Worm (Caenorhabditis elegans): ENCODE measurements around the gene T12D8.5.

Gene T12D8.5

DNA sequence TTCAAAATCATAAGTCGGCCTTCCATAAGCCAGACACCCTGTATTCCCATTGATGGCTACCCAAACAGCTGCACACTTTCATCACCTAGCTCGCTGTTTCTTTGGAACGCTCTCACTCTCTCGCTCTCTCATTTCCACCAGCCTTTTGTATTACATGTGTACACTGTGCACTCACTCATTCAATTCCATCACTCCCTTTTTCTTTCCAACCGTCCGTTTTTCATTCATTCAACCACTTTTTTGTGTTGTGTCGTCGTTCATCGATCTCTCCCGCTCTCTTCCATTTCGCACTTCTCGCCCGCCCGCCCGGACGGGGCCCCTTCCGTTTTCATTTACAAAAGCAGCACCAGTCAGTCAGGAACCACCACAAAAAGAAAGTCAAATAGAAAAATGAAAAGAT lies 31.4 kb upstream of the T12D8.5 start (continued):
- TF ChIP-seq hrde-1 (tag; optimal IDR thresholded peaks at IDR 0.05; ENCODE audit: borderline replicate concordance) (no peak), chd-7 (tag; optimal IDR thresholded peaks at IDR 0.05) (no peak), nhr-80 (tag; optimal IDR thresholded peaks at IDR 0.05) (peak; percentile 41), lsy-27 (tag; optimal IDR thresholded peaks at IDR 0.05; ENCODE audit: borderline replicate concordance, insufficient read depth) (no peak)

ce11 chrIII:13656680-13657079 lies 30.1 kb upstream of the T12D8.5 start:
- no peak for TF ChIP-seq madf-6 (GFP tag; IDR thresholded peaks at IDR 0.05)
- TF ChIP-seq Y53G8AR.9 (GFP tag; conservative IDR thresholded peaks at IDR 0.05), result 0 out of 2 replicates have a peak, but pooled peaks have one; percentile 48
- TF ChIP-seq ceh-91 (GFP tag; IDR thresholded peaks at IDR 0.05), result no peak
- TF ChIP-seq nhr-90 (tag; optimal IDR thresholded peaks at IDR 0.05), result no peak
- TF ChIP-seq somi-1 (GFP tag; optimal IDR thresholded peaks at IDR 0.05), result no peak
- no peak for TF ChIP-seq Y67H2A.10 (GFP tag; conservative IDR thresholded peaks at IDR 0.05)
- no peak for TF ChIP-seq F10E7.11 (tag; optimal IDR thresholded peaks at IDR 0.05)
- 0 out of 2 replicates have a peak, but pooled peaks have one; percentile 18 for TF ChIP-seq B0336.3 (GFP tag; IDR thresholded peaks at IDR 0.05)
- TF ChIP-seq repo-1 (tag; optimal IDR thresholded peaks at IDR 0.05), result no peak
- no peak for TF ChIP-seq lin-54 (GFP tag; optimal IDR thresholded peaks at IDR 0.05)
- peak; percentile 67 for TF ChIP-seq him-1 (tag; optimal IDR thresholded peaks at IDR 0.05)
- no peak for TF ChIP-seq zfh-2 (GFP tag; conservative IDR thresholded peaks at IDR 0.05)
- TF ChIP-seq let-607 (tag; optimal IDR thresholded peaks at IDR 0.05), result no peak
- no peak for TF ChIP-seq D2030.7 (GFP tag; IDR thresholded peaks at IDR 0.05)
- TF ChIP-seq lsl-1 (GFP tag; optimal IDR thresholded peaks at IDR 0.05), result no peak
- TF ChIP-seq ZK185.1 (tag; optimal IDR thresholded peaks at IDR 0.05; ENCODE audit: poor library complexity, severe bottlenecking), result no peak
- no peak for TF ChIP-seq F52B5.7 (tag; optimal IDR thresholded peaks at IDR 0.05)
- TF ChIP-seq zim-3 (tag; optimal IDR thresholded peaks at IDR 0.05), result peak; percentile 65
- TF ChIP-seq ceh-27 (GFP tag; optimal IDR thresholded peaks at IDR 0.05), result no peak
- no peak for TF ChIP-seq chd-7 (tag; optimal IDR thresholded peaks at IDR 0.05)
- TF ChIP-seq Y79H2A.3 (GFP tag; conservative IDR thresholded peaks at IDR 0.05), result no peak
- TF ChIP-seq sea-2 (GFP tag; IDR thresholded peaks at IDR 0.05), result no peak
- TF ChIP-seq snpc-1.1 (tag; optimal IDR thresholded peaks at IDR 0.05; ENCODE audit: insufficient read depth), result no peak
- no peak for TF ChIP-seq lin-35 (GFP tag; optimal IDR thresholded peaks at IDR 0.05)
- TF ChIP-seq egrh-3 (GFP tag; IDR thresholded peaks at IDR 0.05), result no peak
- TF ChIP-seq F57A8.1 (GFP tag; optimal IDR thresholded peaks at IDR 0.05), result no peak
- no peak for TF ChIP-seq unc-62 (GFP tag; optimal IDR thresholded peaks at IDR 0.05)
- no peak for TF ChIP-seq lsy-27 (tag; optimal IDR thresholded peaks at IDR 0.05; ENCODE audit: borderline replicate concordance, insufficient read depth)
- TF ChIP-seq egl-18 (GFP tag; IDR thresholded peaks at IDR 0.05), result no peak
- no peak for TF ChIP-seq F22D6.2 (tag; optimal IDR thresholded peaks at IDR 0.05)
- no peak for TF ChIP-seq mxl-1 (tag; optimal IDR thresholded peaks at IDR 0.05)
- no peak for TF ChIP-seq B0035.1 (tag; optimal IDR thresholded peaks at IDR 0.05)
- no peak for TF ChIP-seq ztf-3 (GFP tag; optimal IDR thresholded peaks at IDR 0.05)

ce11 chrIII:13654950-13655349 lies 28.4 kb upstream of the T12D8.5 start:
- TF ChIP-seq Y67H2A.10 (GFP tag; conservative IDR thresholded peaks at IDR 0.05) (no peak), egrh-3 (GFP tag; IDR thresholded peaks at IDR 0.05) (peak; percentile 28; the same call in 1 of the 2 replicates), hsf-1 (GFP tag; IDR thresholded peaks at IDR 0.05) (0 out of 2 replicates have a peak, but pooled peaks have one; percentile 18), bed-1 (GFP tag; IDR thresholded peaks at IDR 0.05) (no peak), zfh-2 (GFP tag; conservative IDR thresholded peaks at IDR 0.05) (peak; percentile 88), egl-44 (GFP tag; IDR thresholded peaks at IDR 0.05) (0 out of 2 replicates have a peak, but pooled peaks have one; percentile 17), F55B11.4 (tag; optimal IDR thresholded peaks at IDR 0.05; ENCODE audit: borderline replicate concordance, insufficient read depth) (no peak)
